Fruit fly (Drosophila melanogaster): Measurements from ENCODE around the gene Peritrophin-15a.

DNA sequence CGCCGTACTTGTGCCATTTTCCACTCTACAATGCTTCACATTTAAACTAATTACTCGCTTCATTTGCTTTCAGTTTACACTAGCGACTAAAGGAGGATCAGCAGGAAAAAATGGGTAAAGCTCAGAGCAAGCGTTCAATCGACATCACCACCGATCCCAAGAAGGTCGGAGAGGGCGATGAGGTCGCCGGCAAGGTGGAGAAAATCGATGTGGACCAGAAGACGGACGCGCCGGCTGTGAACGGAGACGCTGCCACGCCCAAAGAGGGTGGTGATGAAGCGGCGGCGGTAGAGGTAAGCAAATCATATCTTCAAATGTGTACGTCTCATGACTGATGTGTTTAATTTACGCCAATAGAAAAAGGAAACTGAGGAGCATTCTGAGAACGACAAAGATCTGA, 30.9 kb upstream of the Peritrophin-15a start:
- TF ChIP-seq CG7368 (GFP tag; optimal IDR thresholded peaks at IDR 0.05) (no peak), CG6808 (GFP tag; optimal IDR thresholded peaks at IDR 0.05) (no peak), Sox15 (GFP tag; optimal IDR thresholded peaks at IDR 0.05) (no peak), CG8632 (GFP tag; optimal IDR thresholded peaks at IDR 0.05) (no peak), fd85E (GFP tag; optimal IDR thresholded peaks at IDR 0.05) (no peak), achi (GFP tag; optimal IDR thresholded peaks at IDR 0.05) (no peak), CG11902 (GFP tag; optimal IDR thresholded peaks at IDR 0.05) (no peak), Hr39 (GFP tag; optimal IDR thresholded peaks at IDR 0.05) (no peak), CG34406 (GFP tag; optimal IDR thresholded peaks at IDR 0.05) (no peak), eg (GFP tag; IDR thresholded peaks at IDR 0.05) (no peak), Hr38 (GFP tag; optimal IDR thresholded peaks at IDR 0.05) (no peak)

Measured in whole organism, prepupa.